Fruit fly (Drosophila melanogaster): ENCODE results near the gene CG11069.
A peak's percentile ranks its signal among the peaks of the same experiment; 100 is the strongest.

Gene CG11069

dm6 chr3R:24917814-24918636 is 23.5 kb downstream of the CG11069 start, which contains the start of the genes PIG-S, sud1 and CG11168 (continued):
- TF ChIP-seq lola (GFP tag; optimal IDR thresholded peaks at IDR 0.05) (peak in 1 of 3 experiments; percentile 67), CG34422 (GFP tag; IDR thresholded peaks at IDR 0.05) (peak; percentile 75; the same call in 2 of the 3 replicates), CG2889 (GFP tag; IDR thresholded peaks at IDR 0.05) (no peak), usp (GFP tag; optimal IDR thresholded peaks at IDR 0.05) (no peak), nerfin-2 (GFP tag; IDR thresholded peaks at IDR 0.05; ENCODE audit: partially characterized antibody) (peak; percentile 81), CG13775 (GFP tag; optimal IDR thresholded peaks at IDR 0.05) (peak; percentile 66), Dref (GFP tag; IDR thresholded peaks at IDR 0.05) (0 out of 2 replicates have a peak, but pooled peaks have one; percentile 23), p53 (GFP tag; optimal IDR thresholded peaks at IDR 0.05) (no peak), wek (GFP tag; optimal IDR thresholded peaks at IDR 0.05) (no peak), sqz (GFP tag; optimal IDR thresholded peaks at IDR 0.05) (peak; percentile 79), zen2 (GFP tag; IDR thresholded peaks at IDR 0.05; ENCODE audit: partially characterized antibody) (peak; percentile 78; the same call in 2 of the 3 replicates), CG7963 (GFP tag; IDR thresholded peaks at IDR 0.05; ENCODE audit: partially characterized antibody) (peak; percentile 54; the same call in 1 of the 3 replicates), slp2 (GFP tag; optimal IDR thresholded peaks at IDR 0.05) (no peak), pho (GFP tag; optimal IDR thresholded peaks at IDR 0.05) (no peak), CG12219 (GFP tag; optimal IDR thresholded peaks at IDR 0.05) (no peak), dpn (GFP tag; optimal IDR thresholded peaks at IDR 0.05) (peak in 1 of 2 experiments; percentile 62), CG1603 (tag; optimal IDR thresholded peaks at IDR 0.05) (peak; percentile 29), CG7271 (tag; optimal IDR thresholded peaks at IDR 0.05) (no peak), CG13123 (GFP tag; optimal IDR thresholded peaks at IDR 0.05) (peak; percentile 48), CG15073 (GFP tag; optimal IDR thresholded peaks at IDR 0.05) (no peak), grau (tag; optimal IDR thresholded peaks at IDR 0.05) (peak; percentile 75), ken (GFP tag; IDR thresholded peaks at IDR 0.05) (peak; percentile 66; the same call in 2 of the 3 replicates), CG1233 (GFP tag; optimal IDR thresholded peaks at IDR 0.05) (no peak), pita (GFP tag; optimal IDR thresholded peaks at IDR 0.05) (no peak), phol (tag; optimal IDR thresholded peaks at IDR 0.05) (peak; percentile 81), Med (GFP tag) (peak; percentile 81), al (GFP tag; IDR thresholded peaks at IDR 0.05) (peak; percentile 41; the same call in 1 of the 2 replicates), h (optimal IDR thresholded peaks at IDR 0.05) (no peak), CG9609 (GFP tag; optimal IDR thresholded peaks at IDR 0.05) (no peak), CG34376 (GFP tag; optimal IDR thresholded peaks at IDR 0.05) (peak; percentile 32), CG12104 (GFP tag; optimal IDR thresholded peaks at IDR 0.05) (no peak), Dad (GFP tag; optimal IDR thresholded peaks at IDR 0.05) (no peak), aop (GFP tag; IDR thresholded peaks at IDR 0.05) (no peak), ap (GFP tag; IDR thresholded peaks at IDR 0.05) (0 out of 2 replicates have a peak, but pooled peaks have one; percentile 10), CG18476 (GFP tag; optimal IDR thresholded peaks at IDR 0.05) (peak; percentile 66), vnd (GFP tag; IDR thresholded peaks at IDR 0.05; ENCODE audit: partially characterized antibody) (peak; percentile 95), CG9437 (GFP tag; optimal IDR thresholded peaks at IDR 0.05) (peak; percentile 46), run (tag; optimal IDR thresholded peaks at IDR 0.05) (no peak), CG8765 (GFP tag; IDR thresholded peaks at IDR 0.05) (no peak), Mes4 (GFP tag; optimal IDR thresholded peaks at IDR 0.05) (no peak), Myb (GFP tag; optimal IDR thresholded peaks at IDR 0.05) (no peak), gfzf (GFP tag; optimal IDR thresholded peaks at IDR 0.05) (peak; percentile 1), ems (GFP tag; optimal IDR thresholded peaks at IDR 0.05) (no peak), CG10431 (GFP tag; optimal IDR thresholded peaks at IDR 0.05) (no peak), Nf-YA (GFP tag; IDR thresholded peaks at IDR 0.05) (no peak), CG16863 (GFP tag; optimal IDR thresholded peaks at IDR 0.05) (no peak), ase (GFP tag; IDR thresholded peaks at IDR 0.05) (no peak), CG9876 (GFP tag; optimal IDR thresholded peaks at IDR 0.05) (no peak), Rx (GFP tag; IDR thresholded peaks at IDR 0.05) (peak; percentile 35)
